Fruit fly (Drosophila melanogaster) whole organism, embryonic: ENCODE data around the gene PH4alphaEFB.

Source experiments
- Asciz ChIP-seq: fragments of 200-800 bp; sonication (Bioruptor generic); optimal IDR thresholded peaks from 2 replicates; lab custom pipeline; 2017; ENCODE audit warnings: missing biosample characterization, mild to moderate bottlenecking, missing genetic modification characterization, missing genetic modification reagents
- Blimp-1 ChIP-seq: fragments of 200-800 bp; sonication (Bioruptor generic); optimal IDR thresholded peaks from 3 replicates; lab custom pipeline; 2018; ENCODE audit warnings: missing biosample characterization, missing genetic modification characterization, mild to moderate bottlenecking, moderate library complexity, missing genetic modification reagents
- CG10366 ChIP-seq: fragments of 200-800 bp; sonication (Bioruptor generic); IDR thresholded peaks from 2 replicates; pipeline ENCODE4 v1.3.6; 2022; ENCODE audit warnings: missing biosample characterization, missing genetic modification characterization
- CG13894 ChIP-seq: fragments of 200-800 bp; sonication (Bioruptor generic); optimal IDR thresholded peaks from 3 replicates; lab custom pipeline; 2018; ENCODE audit warnings: missing biosample characterization, mild to moderate bottlenecking, missing genetic modification characterization, moderate library complexity
- CG15696 ChIP-seq: fragments of 200-800 bp; sonication (Bioruptor generic); optimal IDR thresholded peaks from 2 replicates; lab custom pipeline; 2019; ENCODE audit warnings: missing biosample characterization, mild to moderate bottlenecking, missing genetic modification characterization, moderate library complexity
- CG17186 ChIP-seq: fragments of 200-800 bp; sonication (Bioruptor generic); optimal IDR thresholded peaks from 3 replicates; lab custom pipeline; 2017; ENCODE audit warnings: missing biosample characterization, missing genetic modification reagents, missing genetic modification characterization
- CG30403 ChIP-seq: fragments of 200-800 bp; sonication (Bioruptor generic); optimal IDR thresholded peaks from 3 replicates; lab custom pipeline; 2016; ENCODE audit warnings: missing biosample characterization, missing genetic modification characterization
- CG31365 ChIP-seq: fragments of 200-800 bp; sonication (Bioruptor generic); optimal IDR thresholded peaks from 2 replicates; lab custom pipeline; 2018; ENCODE audit warnings: missing biosample characterization, mild to moderate bottlenecking, missing genetic modification characterization
- CG3163 ChIP-seq: fragments of 200-800 bp; sonication (Bioruptor generic); optimal IDR thresholded peaks from 3 replicates; lab custom pipeline; 2016; ENCODE audit warnings: missing biosample characterization, missing genetic modification characterization
- CG32532 ChIP-seq: fragments of 200-800 bp; sonication (Bioruptor generic); IDR thresholded peaks from 2 replicates; pipeline ENCODE4 v1.3.6; 2022; ENCODE audit warnings: missing biosample characterization, missing genetic modification characterization
- CG34376 ChIP-seq: fragments of 200-800 bp; sonication (Bioruptor generic); optimal IDR thresholded peaks from 2 replicates; lab custom pipeline; 2018; ENCODE audit warnings: missing biosample characterization, mild to moderate bottlenecking, missing genetic modification characterization
- CG3838 ChIP-seq: fragments of 200-800 bp; sonication (Bioruptor generic); optimal IDR thresholded peaks from 3 replicates; lab custom pipeline; 2016; ENCODE audit warnings: missing biosample characterization, missing genetic modification characterization
- CG4282 ChIP-seq: fragments of 200-800 bp; sonication (Bioruptor generic); optimal IDR thresholded peaks from 2 replicates; lab custom pipeline; 2016; ENCODE audit warnings: missing biosample characterization, missing genetic modification characterization
- CG6689 ChIP-seq: fragments of 200-800 bp; sonication (Bioruptor generic); IDR thresholded peaks from 2 replicates; pipeline ENCODE4 v1.3.6; 2022; ENCODE audit warnings: missing biosample characterization, missing genetic modification characterization
- CG6791 ChIP-seq: fragments of 200-800 bp; sonication (Bioruptor generic); IDR thresholded peaks from 3 replicates; pipeline ENCODE4 v1.3.6; 2022; ENCODE audit warnings: missing biosample characterization, missing genetic modification characterization; ENCODE audit not compliant: partially characterized antibody
- CG7745 ChIP-seq: fragments of 200-800 bp; sonication (Bioruptor generic); optimal IDR thresholded peaks from 2 replicates; lab custom pipeline; 2018; ENCODE audit warnings: missing biosample characterization, mild to moderate bottlenecking, missing genetic modification characterization, moderate library complexity
- CG9609 ChIP-seq: fragments of 200-800 bp; sonication (Bioruptor generic); optimal IDR thresholded peaks from 3 replicates; lab custom pipeline; 2016; ENCODE audit warnings: missing biosample characterization, missing genetic modification characterization
- D ChIP-seq, 2 experiments: fragments of 200-800 bp in 1 of 2; fragments of >200 bp in 1 of 2; sonication (Bioruptor generic) in 1 of 2; optimal IDR thresholded peaks; 2 replicates in 1 of 2; 3 replicates in 1 of 2; lab custom pipeline; 2017; ENCODE audit warnings: mild to moderate bottlenecking in 1 of 2, missing biosample characterization in 1 of 2, missing genetic modification characterization in 1 of 2, missing genetic modification reagents in 1 of 2
- D19B ChIP-seq: fragments of 200-800 bp; sonication (Bioruptor generic); optimal IDR thresholded peaks from 2 replicates; lab custom pipeline; 2017; ENCODE audit warnings: missing biosample characterization, mild to moderate bottlenecking, missing genetic modification characterization
- Dad ChIP-seq: fragments of 200-800 bp; sonication (Bioruptor generic); optimal IDR thresholded peaks from 3 replicates; lab custom pipeline; 2016; ENCODE audit warnings: missing biosample characterization, missing genetic modification characterization
- Dbx ChIP-seq: fragments of 200-800 bp; sonication (Bioruptor generic); IDR thresholded peaks from 3 replicates; pipeline ENCODE4 v1.3.6; 2022; ENCODE audit warnings: missing biosample characterization, missing genetic modification characterization
- Deaf1 ChIP-seq: fragments of 200-800 bp; optimal IDR thresholded peaks from 3 replicates; lab custom pipeline; 2019; ENCODE audit warnings: missing biosample characterization, mild to moderate bottlenecking, missing genetic modification characterization, moderate library complexity
- Dip3 ChIP-seq: fragments of 200-800 bp; sonication (Bioruptor generic); optimal IDR thresholded peaks from 3 replicates; lab custom pipeline; 2016; ENCODE audit warnings: missing biosample characterization, missing genetic modification characterization
- Ets97D ChIP-seq: fragments of 200-800 bp; sonication (Bioruptor generic); optimal IDR thresholded peaks from 3 replicates; lab custom pipeline; 2016; ENCODE audit warnings: missing biosample characterization, missing genetic modification characterization
- HHEX ChIP-seq: fragments of 200-800 bp; sonication (Bioruptor generic); optimal IDR thresholded peaks from 3 replicates; lab custom pipeline; 2017; ENCODE audit warnings: missing biosample characterization, mild to moderate bottlenecking, missing genetic modification characterization, missing genetic modification reagents
- HLHmδ ChIP-seq: fragments of 200-800 bp; sonication (Bioruptor generic); optimal IDR thresholded peaks from 2 replicates; lab custom pipeline; 2018; ENCODE audit warnings: missing biosample characterization, mild to moderate bottlenecking, missing genetic modification characterization, moderate library complexity
- Jarid2 ChIP-seq: fragments of 200-800 bp; sonication (Bioruptor generic); optimal IDR thresholded peaks from 3 replicates; lab custom pipeline; 2017; ENCODE audit warnings: mild to moderate bottlenecking, missing biosample characterization, missing genetic modification reagents, missing genetic modification characterization
- Myb ChIP-seq: fragments of 200-800 bp; sonication (Bioruptor generic); optimal IDR thresholded peaks from 2 replicates; lab custom pipeline; 2016; ENCODE audit warnings: missing biosample characterization, missing genetic modification characterization
- NFAT ChIP-seq: fragments of 200-800 bp; sonication (Bioruptor generic); IDR thresholded peaks from 2 replicates; pipeline ENCODE4 v1.3.6; 2022; ENCODE audit warnings: missing biosample characterization, missing genetic modification characterization
- NfI ChIP-seq: fragments of 200-800 bp; sonication (Bioruptor generic); optimal IDR thresholded peaks from 3 replicates; lab custom pipeline; 2018; ENCODE audit warnings: missing biosample characterization, mild to moderate bottlenecking, missing genetic modification characterization, moderate library complexity
- Sox102F ChIP-seq: fragments of 200-800 bp; sonication (Bioruptor generic); optimal IDR thresholded peaks from 2 replicates; lab custom pipeline; 2018; ENCODE audit warnings: missing biosample characterization, mild to moderate bottlenecking, missing genetic modification characterization, moderate library complexity
- TFAM ChIP-seq: fragments of 200-800 bp; sonication (Bioruptor generic); optimal IDR thresholded peaks from 2 replicates; lab custom pipeline; 2017; ENCODE audit warnings: missing biosample characterization, missing genetic modification characterization, inconsistent platforms
- Xrp1 ChIP-seq: fragments of 200-800 bp; sonication (Bioruptor generic); IDR thresholded peaks from 2 replicates; pipeline ENCODE4 v1.3.6; 2022; ENCODE audit warnings: missing biosample characterization, missing genetic modification characterization
- chinmo ChIP-seq: fragments of 200-800 bp; sonication (Bioruptor generic); IDR thresholded peaks from 4 replicates; pipeline ENCODE4 v1.3.6; 2022; ENCODE audit warnings: missing biosample characterization, missing genetic modification characterization; ENCODE audit not compliant: partially characterized antibody
- chm ChIP-seq: fragments of 200-800 bp; sonication (Bioruptor generic); IDR thresholded peaks from 2 replicates; pipeline ENCODE4 v1.3.6; 2022; ENCODE audit warnings: missing biosample characterization, missing genetic modification characterization
- corto ChIP-seq: fragments of 200-800 bp; sonication (Bioruptor generic); optimal IDR thresholded peaks from 2 replicates; lab custom pipeline; 2016; ENCODE audit warnings: missing biosample characterization, mild to moderate bottlenecking, missing genetic modification characterization, moderate library complexity
- dpn ChIP-seq, 2 experiments: fragments of 200-800 bp; sonication (Bioruptor generic); optimal IDR thresholded peaks; 3 replicates each; lab custom pipeline; 2016; ENCODE audit warnings: missing biosample characterization in 2 of 2, missing genetic modification characterization in 2 of 2
- gcm ChIP-seq: fragments of 200-800 bp; sonication (Bioruptor generic); optimal IDR thresholded peaks from 2 replicates; lab custom pipeline; 2019; ENCODE audit warnings: missing biosample characterization, mild to moderate bottlenecking, missing genetic modification characterization, moderate library complexity
- gfzf ChIP-seq: fragments of 200-800 bp; sonication (Bioruptor generic); optimal IDR thresholded peaks from 2 replicates; lab custom pipeline; 2016; ENCODE audit warnings: missing biosample characterization, mild to moderate bottlenecking, missing genetic modification characterization, moderate library complexity
- lab ChIP-seq: fragments of 200-800 bp; sonication (Bioruptor generic); optimal IDR thresholded peaks from 3 replicates; lab custom pipeline; 2017; ENCODE audit warnings: missing biosample characterization, missing genetic modification characterization, mild to moderate bottlenecking, moderate library complexity, missing genetic modification reagents
- lmd ChIP-seq: fragments of 200-800 bp; sonication (Bioruptor generic); IDR thresholded peaks from 2 replicates; pipeline ENCODE4 v1.3.6; 2022; ENCODE audit warnings: missing biosample characterization, missing genetic modification characterization
- ranshi ChIP-seq: fragments of 200-800 bp; sonication (Bioruptor generic); IDR thresholded peaks from 2 replicates; pipeline ENCODE4 v1.3.6; 2022; ENCODE audit warnings: missing biosample characterization, missing genetic modification characterization
- rib ChIP-seq: fragments of 200-800 bp; sonication (Bioruptor generic); IDR thresholded peaks from 2 replicates; pipeline ENCODE4 v1.3.6; 2022; ENCODE audit warnings: missing biosample characterization, missing genetic modification characterization
- salm ChIP-seq: fragments of 200-800 bp; sonication (Bioruptor generic); optimal IDR thresholded peaks from 2 replicates; lab custom pipeline; 2018; ENCODE audit warnings: missing biosample characterization, mild to moderate bottlenecking, missing genetic modification characterization
- sd ChIP-seq: fragments of 200-800 bp; sonication (Bioruptor generic); optimal IDR thresholded peaks from 3 replicates; lab custom pipeline; 2018; ENCODE audit warnings: missing biosample characterization, mild to moderate bottlenecking, missing genetic modification characterization, moderate library complexity
- seq ChIP-seq: fragments of 200-800 bp; sonication (Bioruptor generic); IDR thresholded peaks from 2 replicates; pipeline ENCODE4 v1.3.6; 2022; ENCODE audit warnings: missing biosample characterization, missing genetic modification characterization
- sob ChIP-seq: fragments of 200-800 bp; sonication (Bioruptor generic); IDR thresholded peaks from 2 replicates; pipeline ENCODE4 v1.3.6; 2022; ENCODE audit warnings: missing biosample characterization, missing genetic modification characterization
- tin ChIP-seq: fragments of 200-800 bp; sonication (Bioruptor generic); optimal IDR thresholded peaks from 3 replicates; lab custom pipeline; 2016; ENCODE audit warnings: missing biosample characterization, missing genetic modification characterization
- ttk ChIP-seq: fragments of 200-800 bp; sonication (Bioruptor generic); IDR thresholded peaks from 2 replicates; pipeline ENCODE4 v2.1.2; 2022; ENCODE audit warnings: missing biosample characterization, missing genetic modification characterization

PH4alphaEFB gene

DNA sequence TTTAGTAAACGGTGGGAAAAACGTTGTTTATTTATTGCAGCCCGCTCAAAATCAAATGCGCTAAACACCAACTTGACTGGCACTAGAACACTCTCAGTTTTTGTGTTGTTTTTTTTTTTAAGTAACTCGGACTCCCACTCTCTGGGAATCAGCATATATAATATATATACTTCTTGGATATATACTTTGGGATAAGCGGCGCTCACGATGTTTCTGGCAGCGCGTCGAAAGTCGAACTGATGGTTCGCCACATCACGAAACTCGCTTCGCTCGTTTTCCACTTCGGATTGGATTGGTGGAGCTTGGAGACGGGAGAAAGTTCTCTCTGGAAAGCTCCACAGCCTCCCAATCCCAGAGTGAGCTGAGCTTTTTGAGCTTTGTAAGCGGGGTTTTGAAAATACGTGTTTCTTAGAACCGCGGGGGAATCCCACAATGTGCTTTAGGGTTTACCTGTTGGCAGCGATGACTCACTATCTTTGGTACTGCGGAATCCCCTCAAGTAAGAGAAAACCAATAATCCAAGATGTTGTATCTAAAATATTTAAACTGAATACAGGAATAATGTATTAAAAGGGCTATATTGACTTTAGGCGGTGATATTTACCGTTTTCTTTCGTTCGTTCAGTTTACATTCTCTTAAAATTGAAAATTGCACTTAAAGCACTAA, 61.1 kb downstream of the PH4alphaEFB start, which contains the start of gene jdp (continued):
- TF ChIP-seq CG3838 (GFP tag; lab: Kevin White, UChicago) (no peak), lmd (GFP tag; lab: Robert Waterston, UW) (no peak), CG6791 (GFP tag; lab: Robert Waterston, UW) (0 out of 3 replicates have a peak, but pooled peaks have one; percentile 29), chinmo (GFP tag; lab: Robert Waterston, UW) (peak; percentile 65; the same call in 1 of the 4 replicates), CG7745 (tag; lab: Kevin White, UChicago) (no peak), CG3163 (GFP tag; lab: Kevin White, UChicago) (no peak), Asciz (no peak), gfzf (GFP tag; lab: Kevin White, UChicago) (no peak), HLHmδ (GFP tag; lab: Kevin White, UChicago) (no peak), corto (GFP tag; lab: Kevin White, UChicago) (peak; percentile 8), lab (peak; percentile 15), seq (GFP tag; lab: Robert Waterston, UW) (no peak), Dip3 (no peak), rib (no peak), Jarid2 (GFP tag; lab: Kevin White, UChicago) (peak; percentile 85), NFAT (GFP tag; lab: Robert Waterston, UW) (peak; percentile 35; the same call in 1 of the 2 replicates), CG30403 (GFP tag; lab: Kevin White, UChicago) (no peak), CG31365 (tag; lab: Kevin White, UChicago) (no peak), ttk (GFP tag; lab: Robert Waterston, UW) (no peak), Myb (GFP tag; lab: Kevin White, UChicago) (peak; percentile 36), CG34376 (GFP tag; lab: Kevin White, UChicago) (peak; percentile 42), sob (GFP tag; lab: Robert Waterston, UW) (no peak), CG9609 (GFP tag; lab: Kevin White, UChicago) (no peak), CG15696 (tag; lab: Kevin White, UChicago) (no peak), Ets97D (GFP tag; lab: Kevin White, UChicago) (no peak), ranshi (no peak), tin (GFP tag; lab: Kevin White, UChicago) (no peak), CG6689 (no peak), CG13894 (tag; lab: Kevin White, UChicago) (peak; percentile 90), Blimp-1 (peak; percentile 95), Sox102F (no peak), CG17186 (no peak), gcm (GFP tag; lab: Kevin White, UChicago) (no peak), Dad (GFP tag; lab: Kevin White, UChicago) (no peak), TFAM (no peak), dpn (GFP tag; optimal IDR thresholded peaks at IDR 0.05; lab: Kevin White, UChicago) (no peak), NfI (GFP tag; lab: Kevin White, UChicago) (no peak), CG32532 (GFP tag; lab: Robert Waterston, UW) (peak; percentile 32; the same call in 1 of the 2 replicates), D19B (GFP tag; lab: Kevin White, UChicago) (no peak), D (optimal IDR thresholded peaks at IDR 0.05; lab: Kevin White, UChicago) (no peak), D (GFP tag; optimal IDR thresholded peaks at IDR 0.05; lab: Kevin White, UChicago) (no peak), Xrp1 (no peak), CG4282 (GFP tag; lab: Kevin White, UChicago) (no peak), Dbx (GFP tag; lab: Robert Waterston, UW) (peak; percentile 25; the same call in 1 of the 3 replicates), chm (GFP tag; lab: Robert Waterston, UW) (peak; percentile 20; the same call in 1 of the 2 replicates), sd (peak; percentile 43), salm (tag; lab: Kevin White, UChicago) (no peak), HHEX (no peak), Deaf1 (tag; lab: Kevin White, UChicago) (peak; percentile 98), CG10366 (no peak)
